Worm (Caenorhabditis elegans) whole organism, early embryonic: ENCODE data around the gene dpy-31.
A peak's percentile ranks its signal among the peaks of the same experiment; 100 is the strongest.

ENCODE experiments used
- B0310.2 ChIP-seq: sonication (generic microtip); optimal IDR thresholded peaks from 2 replicates; lab custom pipeline; 2016; ENCODE audit warnings: mild to moderate bottlenecking, missing genetic modification characterization, missing compliant biosample characterization
- F13C5.2 ChIP-seq: sonication (generic microtip); optimal IDR thresholded peaks from 2 replicates; lab custom pipeline; 2017; ENCODE audit warnings: mild to moderate bottlenecking, missing genetic modification characterization, inconsistent platforms, missing compliant biosample characterization
- aly-1 ChIP-seq: sonication (generic microtip); optimal IDR thresholded peaks from 2 replicates; lab custom pipeline; 2016; ENCODE audit warnings: missing genetic modification characterization, missing compliant biosample characterization
- ama-1 ChIP-seq: fragments of 150-350 bp; optimal IDR thresholded peaks from 2 replicates; lab custom pipeline; 2014
- ceh-13 ChIP-seq: fragments of 200-800 bp; sonication (Bioruptor generic); optimal IDR thresholded peaks from 2 replicates; lab custom pipeline; 2018; ENCODE audit warnings: mild to moderate bottlenecking, missing genetic modification characterization, missing compliant biosample characterization
- ceh-36 ChIP-seq: sonication (generic microtip); optimal IDR thresholded peaks from 2 replicates; lab custom pipeline; 2016; ENCODE audit warnings: missing genetic modification characterization, inconsistent platforms, missing compliant biosample characterization
- ets-7 ChIP-seq: sonication (generic microtip); optimal IDR thresholded peaks from 2 replicates; lab custom pipeline; 2016; ENCODE audit warnings: missing genotype, missing genetic modification characterization, missing compliant biosample characterization
- flt-1 ChIP-seq: fragments of 200-800 bp; sonication (Bioruptor generic); IDR thresholded peaks from 2 replicates; pipeline ENCODE4 v1.3.6; 2022; ENCODE audit warnings: missing genetic modification characterization, missing compliant biosample characterization
- hmbx-1 ChIP-seq: sonication (generic microtip); optimal IDR thresholded peaks from 2 replicates; lab custom pipeline; 2016; ENCODE audit warnings: mild to moderate bottlenecking, missing genetic modification characterization, missing compliant biosample characterization
- hmg-4 ChIP-seq: fragments of 200-800 bp; sonication (Bioruptor generic); optimal IDR thresholded peaks from 2 replicates; lab custom pipeline; 2018; ENCODE audit warnings: mild to moderate bottlenecking, missing genetic modification characterization, missing compliant biosample characterization
- hnd-1 ChIP-seq: sonication (generic microtip); optimal IDR thresholded peaks from 2 replicates; lab custom pipeline; 2016; ENCODE audit warnings: missing genetic modification characterization, missing compliant biosample characterization
- pes-1 ChIP-seq: fragments of 200-800 bp; sonication (Bioruptor generic); IDR thresholded peaks from 2 replicates; pipeline ENCODE4 v1.3.6; 2022; ENCODE audit warnings: missing genetic modification reagents, missing genetic modification characterization, missing compliant biosample characterization
- scrt-1 ChIP-seq: fragments of 200-800 bp; sonication (Bioruptor generic); IDR thresholded peaks from 2 replicates; pipeline ENCODE4 v1.3.6; 2022; ENCODE audit warnings: missing genetic modification characterization, missing compliant biosample characterization
- sea-1 ChIP-seq: fragments of 200-800 bp; sonication (Bioruptor generic); conservative IDR thresholded peaks from 2 replicates; pipeline ENCODE4 v1.3.6; 2022; ENCODE audit warnings: missing genetic modification characterization, missing compliant biosample characterization
- tbx-11 ChIP-seq: fragments of 200-800 bp; sonication (Bioruptor generic); IDR thresholded peaks from 2 replicates; pipeline ENCODE4 v1.3.6; 2022; ENCODE audit warnings: missing genetic modification characterization, missing compliant biosample characterization
- tbx-37 ChIP-seq: fragments of 200-800 bp; sonication (Bioruptor generic); conservative IDR thresholded peaks from 2 replicates; pipeline ENCODE4 v1.3.6; 2022; ENCODE audit warnings: missing genetic modification reagents, missing genetic modification characterization, missing compliant biosample characterization
- tra-4 ChIP-seq: sonication (generic microtip); optimal IDR thresholded peaks from 2 replicates; lab custom pipeline; 2017; ENCODE audit warnings: missing genetic modification characterization, missing compliant biosample characterization

Gene dpy-31

ce11 chrIII:7178497-7178896 lies 23.5 kb upstream of the dpy-31 start:
- TF ChIP-seq F13C5.2 (tag; lab: Kevin White, UChicago): no peak
- no peak for TF ChIP-seq B0310.2
- no peak for TF ChIP-seq tbx-37 (GFP tag; lab: Robert Waterston, UW)
- TF ChIP-seq hmg-4: no peak
- TF ChIP-seq ets-7: no peak
- TF ChIP-seq flt-1 (GFP tag; lab: Robert Waterston, UW): no peak
- TF ChIP-seq tra-4 (tag; lab: Kevin White, UChicago): no peak
- no peak for TF ChIP-seq aly-1

ce11 chrIII:7179538-7180301 lies 22.3 kb upstream of the dpy-31 start, which contains the start of the genes rps-14 and rpl-36:
Gene rps-14 (minus strand): TSS chrIII:7179588.
Gene rpl-36 (plus strand): TSS chrIII:7180251.
- no peak for TF ChIP-seq tbx-37 (GFP tag; lab: Robert Waterston, UW)
- TF ChIP-seq F13C5.2 (tag; lab: Kevin White, UChicago): peak; percentile 71

- TF ChIP-seq sea-1 (GFP tag; lab: Robert Waterston, UW) (no peak), tra-4 (tag; lab: Kevin White, UChicago) (no peak), ceh-36 (tag; lab: Kevin White, UChicago) (no peak), flt-1 (GFP tag; lab: Robert Waterston, UW) (no peak), pes-1 (no peak), B0310.2 (no peak), hmg-4 (no peak), aly-1 (no peak), tbx-37 (GFP tag; lab: Robert Waterston, UW) (no peak), hmbx-1 (no peak)
Measured at ce11 chrIII:7180613-7181012, 21.4 kb upstream of the dpy-31 start, which contains the start of gene ndab-2. Gene ndab-2 (plus strand): TSS chrIII:7180752.

ce11 chrIII:7181822-7182221 lies 20.2 kb upstream of the dpy-31 start, which contains the start of gene epg-4:
Gene epg-4 (plus strand): TSS chrIII:7182167.
- TF ChIP-seq aly-1: no peak
- no peak for TF ChIP-seq flt-1 (GFP tag; lab: Robert Waterston, UW)
- TF ChIP-seq F13C5.2 (tag; lab: Kevin White, UChicago): peak; percentile 38
- no peak for TF ChIP-seq hmbx-1
- TF ChIP-seq ceh-13 (GFP tag; lab: Kevin White, UChicago): no peak
- TF ChIP-seq sea-1 (GFP tag; lab: Robert Waterston, UW): no peak

- no peak for TF ChIP-seq ets-7
- TF ChIP-seq tbx-37 (GFP tag; lab: Robert Waterston, UW): no peak
- no peak for TF ChIP-seq F13C5.2 (tag; lab: Kevin White, UChicago)
- TF ChIP-seq B0310.2: no peak
- TF ChIP-seq scrt-1 (GFP tag; lab: Robert Waterston, UW): no peak
- no peak for TF ChIP-seq hmbx-1
- no peak for TF ChIP-seq tbx-11 (GFP tag; lab: Robert Waterston, UW)
- TF ChIP-seq hnd-1 (tag; lab: Kevin White, UChicago): no peak
- TF ChIP-seq flt-1 (GFP tag; lab: Robert Waterston, UW): no peak
- no peak for TF ChIP-seq aly-1
- TF ChIP-seq sea-1 (GFP tag; lab: Robert Waterston, UW): no peak
- TF ChIP-seq ceh-36 (tag; lab: Kevin White, UChicago): no peak
- TF ChIP-seq pes-1: no peak
- no peak for TF ChIP-seq hmg-4
- no peak for TF ChIP-seq ama-1 (lab: Kevin White, UChicago)
- no peak for TF ChIP-seq tra-4 (tag; lab: Kevin White, UChicago)
- TF ChIP-seq ceh-13 (GFP tag; lab: Kevin White, UChicago): no peak
Measured at ce11 chrIII:7184022-7184421, 18.0 kb upstream of the dpy-31 start, which contains the start of gene yju-2. Gene yju-2 (plus strand): TSS chrIII:7184336.

ce11 chrIII:7185473-7185872 lies 16.5 kb upstream of the dpy-31 start, which contains the start of gene F37C12.14:
Gene F37C12.14 (minus strand): TSS chrIII:7185573.
- TF ChIP-seq tra-4 (tag; lab: Kevin White, UChicago): no peak
- TF ChIP-seq F13C5.2 (tag; lab: Kevin White, UChicago): no peak
- no peak for TF ChIP-seq ceh-13 (GFP tag; lab: Kevin White, UChicago)

ce11 chrIII:7188300-7189052 lies 13.5 kb upstream of the dpy-31 start, which contains the start of the genes F37C12.21 and F37C12.10:
Gene F37C12.21 (plus strand): TSS chrIII:7188357.
Gene F37C12.10 (minus strand): TSS chrIII:7188384.
- TF ChIP-seq sea-1 (GFP tag; lab: Robert Waterston, UW) (no peak), ceh-13 (GFP tag; lab: Kevin White, UChicago) (no peak), hnd-1 (tag; lab: Kevin White, UChicago) (no peak), B0310.2 (no peak), tbx-11 (GFP tag; lab: Robert Waterston, UW) (no peak), flt-1 (GFP tag; lab: Robert Waterston, UW) (no peak), hmbx-1 (no peak), tra-4 (tag; lab: Kevin White, UChicago) (no peak), hmg-4 (no peak), tbx-37 (GFP tag; lab: Robert Waterston, UW) (no peak), pes-1 (no peak)
